Worm (Caenorhabditis elegans) whole organism, L3 larva: ENCODE results near the gene bath-4.

Source experiments
- ceh-16 ChIP-seq: sonication (generic microtip); optimal IDR thresholded peaks from 2 replicates; lab custom pipeline; 2017; ENCODE audit warnings: missing biosample characterization, missing genetic modification characterization
- fkh-10 ChIP-seq: sonication (generic microtip); optimal IDR thresholded peaks from 2 replicates; lab custom pipeline; 2017; ENCODE audit warnings: missing biosample characterization, missing genetic modification reagents, missing genetic modification characterization
- fos-1 ChIP-seq: fragments of 150-350 bp; optimal IDR thresholded peaks from 2 replicates; lab custom pipeline; 2014; ENCODE audit warnings: missing biosample characterization, missing genetic modification characterization
- jun-1 ChIP-seq: fragments of 150-350 bp; optimal IDR thresholded peaks from 2 replicates; lab custom pipeline; 2014; ENCODE audit warnings: missing biosample characterization, missing genetic modification reagents, missing genetic modification characterization
- nhr-23 ChIP-seq: fragments of 150-350 bp; optimal IDR thresholded peaks from 2 replicates; lab custom pipeline; 2014; ENCODE audit warnings: missing biosample characterization, missing genetic modification reagents, missing genetic modification characterization
- nhr-76 ChIP-seq: fragments of 150-350 bp; sonication (generic microtip); optimal IDR thresholded peaks from 5 replicates; lab custom pipeline; 2014; ENCODE audit warnings: missing biosample characterization, missing genetic modification characterization
- nhr-77 ChIP-seq: fragments of 150-350 bp; optimal IDR thresholded peaks from 2 replicates; lab custom pipeline; 2014; ENCODE audit warnings: missing biosample characterization, missing genetic modification characterization
- snpc-4 ChIP-seq: fragments of 150-350 bp; optimal IDR thresholded peaks from 2 replicates; lab custom pipeline; 2014; ENCODE audit warnings: missing biosample characterization, missing genetic modification characterization

DNA sequence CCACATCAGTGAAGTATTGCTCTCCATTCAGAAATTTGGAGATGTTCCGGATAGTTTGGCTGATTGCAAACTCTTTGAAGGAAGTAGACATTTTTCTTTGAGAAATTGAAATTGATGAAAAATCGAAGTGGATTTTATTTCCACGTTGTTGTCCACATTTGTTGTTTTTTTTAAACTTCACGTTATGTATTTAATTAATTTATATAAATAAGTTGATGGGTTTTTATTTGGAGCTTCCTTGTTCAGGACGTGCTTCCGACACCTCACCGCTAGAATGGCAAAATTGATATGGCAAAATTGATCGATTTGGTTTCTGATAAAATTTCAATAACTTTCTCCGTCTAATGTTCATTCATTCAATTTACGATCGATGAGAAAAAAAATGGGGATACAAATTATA lies 28.7 kb upstream of the bath-4 start, which contains the start of gene math-48:
- TF ChIP-seq jun-1: no peak
- TF ChIP-seq fos-1: no peak
- no peak for TF ChIP-seq nhr-76 (tag; lab: Kevin White, UChicago)
- TF ChIP-seq fkh-10 (GFP tag; lab: Kevin White, UChicago): no peak
- no peak for TF ChIP-seq nhr-77 (tag; lab: Kevin White, UChicago)
- TF ChIP-seq ceh-16 (tag; lab: Kevin White, UChicago): no peak
- TF ChIP-seq snpc-4 (tag; lab: Kevin White, UChicago): no peak
- no peak for TF ChIP-seq nhr-23 (tag; lab: Kevin White, UChicago)
